Fruit fly (Drosophila melanogaster) whole organism, embryonic: ENCODE results near the gene Paf-AHalpha.
A peak's percentile ranks its signal among the peaks of the same experiment; 100 is the strongest.

Source experiments
- Atf3 ChIP-seq: fragments of 200-800 bp; sonication (Bioruptor generic); optimal IDR thresholded peaks from 3 replicates; lab custom pipeline; 2016; ENCODE audit warnings: missing biosample characterization, missing genetic modification characterization
- CG11093 ChIP-seq: fragments of 200-800 bp; sonication (Bioruptor generic); IDR thresholded peaks from 3 replicates; pipeline ENCODE4 v1.3.6; 2022; ENCODE audit warnings: missing biosample characterization, missing genetic modification characterization
- CG14667 ChIP-seq: fragments of 200-800 bp; sonication (Bioruptor generic); IDR thresholded peaks from 2 replicates; pipeline ENCODE4 v1.3.6; 2022; ENCODE audit warnings: missing biosample characterization, missing genetic modification characterization
- CG17186 ChIP-seq: fragments of 200-800 bp; sonication (Bioruptor generic); optimal IDR thresholded peaks from 3 replicates; lab custom pipeline; 2017; ENCODE audit warnings: missing biosample characterization, missing genetic modification reagents, missing genetic modification characterization
- CG18262 ChIP-seq: fragments of 200-800 bp; optimal IDR thresholded peaks from 3 replicates; lab custom pipeline; 2019; ENCODE audit warnings: missing biosample characterization, mild to moderate bottlenecking, missing genetic modification characterization, moderate library complexity
- CG32767 ChIP-seq: fragments of 200-800 bp; sonication (Bioruptor generic); IDR thresholded peaks from 2 replicates; pipeline ENCODE4 v1.3.6; 2022; ENCODE audit warnings: missing biosample characterization, missing genetic modification characterization
- CG43689 ChIP-seq: fragments of 200-800 bp; sonication (Bioruptor generic); IDR thresholded peaks from 2 replicates; pipeline ENCODE4 v1.3.6; 2022; ENCODE audit warnings: missing biosample characterization, missing genetic modification characterization
- CG5245 ChIP-seq: fragments of 200-800 bp; sonication (Bioruptor generic); optimal IDR thresholded peaks from 3 replicates; lab custom pipeline; 2016; ENCODE audit warnings: missing biosample characterization, missing genetic modification characterization
- CG6254 ChIP-seq: fragments of 200-800 bp; sonication (Bioruptor generic); optimal IDR thresholded peaks from 3 replicates; lab custom pipeline; 2017; ENCODE audit warnings: mild to moderate bottlenecking, missing biosample characterization, missing genetic modification reagents, missing genetic modification characterization
- CG7271 ChIP-seq: fragments of 200-800 bp; sonication (Bioruptor generic); optimal IDR thresholded peaks from 2 replicates; lab custom pipeline; 2018; ENCODE audit warnings: missing biosample characterization, mild to moderate bottlenecking, missing genetic modification characterization, moderate library complexity
- CG7357 ChIP-seq: fragments of 200-800 bp; sonication (Bioruptor generic); IDR thresholded peaks from 3 replicates; pipeline ENCODE4 v1.3.6; 2022; ENCODE audit warnings: missing biosample characterization, missing genetic modification characterization
- CG7786 ChIP-seq: fragments of 200-800 bp; sonication (Bioruptor generic); optimal IDR thresholded peaks from 2 replicates; lab custom pipeline; 2016; ENCODE audit warnings: missing biosample characterization, missing genetic modification characterization
- CG7987 ChIP-seq: fragments of 200-800 bp; sonication (Bioruptor generic); optimal IDR thresholded peaks from 2 replicates; lab custom pipeline; 2018; ENCODE audit warnings: missing biosample characterization, mild to moderate bottlenecking, missing genetic modification characterization, moderate library complexity
- CTCF ChIP-seq: fragments of 200-800 bp; sonication (Bioruptor generic); optimal IDR thresholded peaks from 2 replicates; lab custom pipeline; 2017; ENCODE audit warnings: missing biosample characterization, mild to moderate bottlenecking, missing genetic modification characterization, moderate library complexity
- Dref ChIP-seq: fragments of 200-800 bp; sonication (Bioruptor generic); IDR thresholded peaks from 2 replicates; pipeline ENCODE4 v1.3.6; 2022; ENCODE audit warnings: missing biosample characterization, missing genetic modification characterization
- E2f1 ChIP-seq: fragments of 200-800 bp; sonication (Bioruptor generic); IDR thresholded peaks from 2 replicates; pipeline ENCODE4 v1.3.6; 2022; ENCODE audit warnings: missing biosample characterization, missing genetic modification characterization
- ERR ChIP-seq: fragments of 200-800 bp; sonication (Bioruptor generic); optimal IDR thresholded peaks from 2 replicates; lab custom pipeline; 2016; ENCODE audit warnings: missing biosample characterization, missing genetic modification characterization
- Eip74EF ChIP-seq, 2 experiments: fragments of 200-800 bp in 1 of 2; fragments of >200 bp in 1 of 2; sonication (Bioruptor generic) in 1 of 2; optimal IDR thresholded peaks; 2 replicates each; lab custom pipeline; 2017 to 2019; ENCODE audit warnings: missing biosample characterization in 2 of 2, missing genetic modification characterization in 2 of 2, mild to moderate bottlenecking in 1 of 2, moderate library complexity in 1 of 2
- Fer2 ChIP-seq: fragments of 200-800 bp; sonication (Bioruptor generic); optimal IDR thresholded peaks from 2 replicates; lab custom pipeline; 2018; ENCODE audit warnings: missing biosample characterization, mild to moderate bottlenecking, missing genetic modification characterization, moderate library complexity
- HHEX ChIP-seq: fragments of 200-800 bp; sonication (Bioruptor generic); optimal IDR thresholded peaks from 3 replicates; lab custom pipeline; 2017; ENCODE audit warnings: missing biosample characterization, mild to moderate bottlenecking, missing genetic modification characterization, missing genetic modification reagents
- HLHmδ ChIP-seq: fragments of 200-800 bp; sonication (Bioruptor generic); optimal IDR thresholded peaks from 2 replicates; lab custom pipeline; 2018; ENCODE audit warnings: missing biosample characterization, mild to moderate bottlenecking, missing genetic modification characterization, moderate library complexity
- Hr3 ChIP-seq: fragments of 200-800 bp; sonication (Bioruptor generic); optimal IDR thresholded peaks from 3 replicates; lab custom pipeline; 2016; ENCODE audit warnings: missing biosample characterization, missing genetic modification characterization
- NFAT ChIP-seq: fragments of 200-800 bp; sonication (Bioruptor generic); IDR thresholded peaks from 2 replicates; pipeline ENCODE4 v1.3.6; 2022; ENCODE audit warnings: missing biosample characterization, missing genetic modification characterization
- NfI ChIP-seq: fragments of 200-800 bp; sonication (Bioruptor generic); optimal IDR thresholded peaks from 3 replicates; lab custom pipeline; 2018; ENCODE audit warnings: missing biosample characterization, mild to moderate bottlenecking, missing genetic modification characterization, moderate library complexity
- Opbp ChIP-seq: fragments of 200-800 bp; sonication (Bioruptor generic); IDR thresholded peaks from 3 replicates; pipeline ENCODE4 v1.3.6; 2022; ENCODE audit warnings: missing biosample characterization, missing genetic modification characterization; ENCODE audit not compliant: partially characterized antibody
- Scr ChIP-seq: fragments of 200-800 bp; sonication (Bioruptor generic); IDR thresholded peaks from 2 replicates; pipeline ENCODE4 v1.3.6; 2022; ENCODE audit warnings: missing biosample characterization, missing genetic modification characterization; ENCODE audit not compliant: partially characterized antibody
- Xbp1 ChIP-seq: fragments of 200-800 bp; sonication (Bioruptor generic); optimal IDR thresholded peaks from 3 replicates; lab custom pipeline; 2016; ENCODE audit warnings: missing biosample characterization, mild to moderate bottlenecking, missing genetic modification characterization
- al ChIP-seq: fragments of 200-800 bp; sonication (Bioruptor generic); IDR thresholded peaks from 2 replicates; pipeline ENCODE4 v1.3.6; 2022; ENCODE audit warnings: missing biosample characterization, missing genetic modification characterization
- ap ChIP-seq: fragments of 200-800 bp; sonication (Bioruptor generic); IDR thresholded peaks from 2 replicates; pipeline ENCODE4 v1.3.6; 2022; ENCODE audit warnings: missing biosample characterization, missing genetic modification characterization
- ato ChIP-seq: fragments of 200-800 bp; sonication (Bioruptor generic); IDR thresholded peaks from 2 replicates; pipeline ENCODE4 v1.3.6; 2022; ENCODE audit warnings: missing biosample characterization, missing genetic modification characterization; ENCODE audit not compliant: partially characterized antibody
- az2 ChIP-seq: fragments of 200-800 bp; sonication (Bioruptor generic); optimal IDR thresholded peaks from 3 replicates; lab custom pipeline; 2016; ENCODE audit warnings: missing biosample characterization, missing genetic modification characterization
- bcd ChIP-seq: fragments of 200-800 bp; sonication (Bioruptor generic); optimal IDR thresholded peaks from 2 replicates; lab custom pipeline; 2017; ENCODE audit warnings: missing biosample characterization, mild to moderate bottlenecking, missing genetic modification characterization
- cato ChIP-seq: fragments of 200-800 bp; sonication (Bioruptor generic); optimal IDR thresholded peaks from 2 replicates; lab custom pipeline; 2016; ENCODE audit warnings: missing biosample characterization, missing genetic modification characterization, borderline replicate concordance
- cg ChIP-seq: fragments of 200-800 bp; sonication (Bioruptor generic); optimal IDR thresholded peaks from 3 replicates; lab custom pipeline; 2019; ENCODE audit warnings: missing biosample characterization, mild to moderate bottlenecking, missing genetic modification characterization, moderate library complexity
- crp ChIP-seq, 2 experiments: fragments of 200-800 bp; sonication (Bioruptor generic); optimal IDR thresholded peaks; 2 replicates in 1 of 2; 3 replicates in 1 of 2; lab custom pipeline; 2017; ENCODE audit warnings: missing biosample characterization in 2 of 2, missing genetic modification characterization in 2 of 2, mild to moderate bottlenecking in 1 of 2, moderate library complexity in 1 of 2
- dan ChIP-seq: fragments of 200-800 bp; sonication (Bioruptor generic); IDR thresholded peaks from 2 replicates; pipeline ENCODE4 v1.3.6; 2022; ENCODE audit warnings: missing biosample characterization, missing genetic modification characterization
- danr ChIP-seq: fragments of 200-800 bp; sonication (Bioruptor generic); IDR thresholded peaks from 2 replicates; pipeline ENCODE4 v1.3.6; 2022; ENCODE audit warnings: missing biosample characterization, missing genetic modification characterization
- en ChIP-seq: fragments of 200-800 bp; sonication (Bioruptor generic); optimal IDR thresholded peaks from 2 replicates; lab custom pipeline; 2016; ENCODE audit warnings: missing biosample characterization, missing genetic modification characterization
- gt ChIP-seq: fragments of 200-800 bp; sonication (Bioruptor generic); IDR thresholded peaks from 2 replicates; pipeline ENCODE4 v1.3.6; 2022; ENCODE audit warnings: missing biosample characterization, missing genetic modification characterization
- kay ChIP-seq: fragments of 200-800 bp; sonication (Bioruptor generic); optimal IDR thresholded peaks from 2 replicates; lab custom pipeline; 2016; ENCODE audit warnings: missing biosample characterization, missing genetic modification characterization
- otp ChIP-seq: fragments of 200-800 bp; sonication (Bioruptor generic); IDR thresholded peaks from 3 replicates; pipeline ENCODE4, ENCODE4 v1.3.6; 2022; ENCODE audit warnings: missing biosample characterization, missing genetic modification characterization
- pfk ChIP-seq: fragments of 200-800 bp; sonication (Bioruptor generic); optimal IDR thresholded peaks from 2 replicates; lab custom pipeline; 2018; ENCODE audit warnings: missing biosample characterization, mild to moderate bottlenecking, missing genetic modification characterization, moderate library complexity
- phol ChIP-seq: fragments of 200-800 bp; sonication (Bioruptor generic); optimal IDR thresholded peaks from 3 replicates; lab custom pipeline; 2018; ENCODE audit warnings: missing biosample characterization, mild to moderate bottlenecking, missing genetic modification characterization, moderate library complexity
- pros ChIP-seq: fragments of 200-800 bp; sonication (Bioruptor generic); optimal IDR thresholded peaks from 3 replicates; lab custom pipeline; 2019; ENCODE audit warnings: missing biosample characterization, mild to moderate bottlenecking, missing genetic modification characterization, moderate library complexity
- pum ChIP-seq: fragments of 200-800 bp; sonication (Bioruptor generic); optimal IDR thresholded peaks from 2 replicates; lab custom pipeline; 2016; ENCODE audit warnings: missing biosample characterization, missing genetic modification characterization
- salm ChIP-seq: fragments of 200-800 bp; sonication (Bioruptor generic); optimal IDR thresholded peaks from 2 replicates; lab custom pipeline; 2018; ENCODE audit warnings: missing biosample characterization, mild to moderate bottlenecking, missing genetic modification characterization
- seq ChIP-seq: fragments of 200-800 bp; sonication (Bioruptor generic); IDR thresholded peaks from 2 replicates; pipeline ENCODE4 v1.3.6; 2022; ENCODE audit warnings: missing biosample characterization, missing genetic modification characterization
- stc ChIP-seq: fragments of 200-800 bp; sonication (Bioruptor generic); IDR thresholded peaks from 2 replicates; pipeline ENCODE4 v1.3.6; 2022; ENCODE audit warnings: missing biosample characterization, missing genetic modification characterization
- tio ChIP-seq: fragments of 200-800 bp; sonication (Bioruptor generic); optimal IDR thresholded peaks from 2 replicates; lab custom pipeline; 2017; ENCODE audit warnings: missing biosample characterization, missing genetic modification characterization, inconsistent platforms
- tup ChIP-seq: fragments of 200-800 bp; sonication (Bioruptor generic); optimal IDR thresholded peaks from 2 replicates; lab custom pipeline; 2016; ENCODE audit warnings: missing biosample characterization, mild to moderate bottlenecking, missing genetic modification characterization, moderate library complexity
- unpg ChIP-seq: fragments of 200-800 bp; sonication (Bioruptor generic); optimal IDR thresholded peaks from 3 replicates; lab custom pipeline; 2018; ENCODE audit warnings: missing biosample characterization, mild to moderate bottlenecking, missing genetic modification characterization, moderate library complexity
- wek ChIP-seq: fragments of 200-800 bp; sonication (Bioruptor generic); optimal IDR thresholded peaks from 3 replicates; lab custom pipeline; 2018; ENCODE audit warnings: missing biosample characterization, mild to moderate bottlenecking, missing genetic modification characterization, moderate library complexity

Gene Paf-AHalpha

DNA sequence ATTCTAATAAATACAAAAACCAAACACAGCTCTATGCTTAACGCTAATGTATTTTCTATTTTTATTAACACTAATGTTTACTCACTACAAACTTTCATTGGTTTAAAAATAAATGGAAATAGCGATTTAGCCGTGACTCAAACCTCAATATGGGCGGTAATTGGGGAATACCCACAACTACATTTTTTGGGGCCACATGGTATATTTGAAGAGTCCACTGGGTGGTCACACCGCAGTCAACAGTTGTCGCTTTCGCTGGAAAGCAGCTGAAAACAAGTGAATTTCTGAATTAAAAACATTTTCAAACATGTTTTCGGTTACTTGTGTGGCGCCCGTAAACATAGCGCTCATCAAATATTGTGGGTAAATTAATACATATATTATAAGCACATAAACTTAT is 36.4 kb downstream of the Paf-AHalpha start, which contains the start of gene Mvd (continued):
- TF ChIP-seq CG14667, result no peak
- no peak for TF ChIP-seq salm (tag; lab: Kevin White, UChicago)
- TF ChIP-seq ato (GFP tag; lab: Robert Waterston, UW), result no peak
- TF ChIP-seq dan (GFP tag; lab: Robert Waterston, UW), result no peak
- TF ChIP-seq gt (GFP tag; lab: Robert Waterston, UW), result no peak
- TF ChIP-seq bcd (GFP tag; lab: Kevin White, UChicago), result no peak
- peak; percentile 60 for TF ChIP-seq phol (tag; lab: Kevin White, UChicago)
- peak; percentile 46 for TF ChIP-seq Dref (GFP tag; lab: Robert Waterston, UW)
- TF ChIP-seq CG11093 (GFP tag; lab: Robert Waterston, UW), result no peak
- no peak for TF ChIP-seq unpg
- no peak for TF ChIP-seq pum (GFP tag; lab: Kevin White, UChicago)
- no peak for TF ChIP-seq ap (GFP tag; lab: Robert Waterston, UW)
- TF ChIP-seq otp (GFP tag; lab: Robert Waterston, UW), result no peak
- TF ChIP-seq en (GFP tag; lab: Kevin White, UChicago), result no peak
- TF ChIP-seq CG18262, result no peak
- no peak for TF ChIP-seq cato (GFP tag; lab: Kevin White, UChicago)
- no peak for TF ChIP-seq tup (GFP tag; lab: Kevin White, UChicago)
- TF ChIP-seq Hr3 (GFP tag; lab: Kevin White, UChicago), result peak; percentile 0
- peak; percentile 26 for TF ChIP-seq CG17186 (GFP tag; lab: Kevin White, UChicago)
- TF ChIP-seq az2 (GFP tag; lab: Kevin White, UChicago), result no peak
- no peak for TF ChIP-seq Eip74EF (GFP tag; optimal IDR thresholded peaks at IDR 0.05; lab: Kevin White, UChicago)
- TF ChIP-seq CG7987 (GFP tag; lab: Kevin White, UChicago), result peak; percentile 19
- no peak for TF ChIP-seq danr (GFP tag; lab: Robert Waterston, UW)
- no peak for TF ChIP-seq CG6254 (GFP tag; lab: Kevin White, UChicago)
- TF ChIP-seq pfk, result no peak
- no peak for TF ChIP-seq CG5245 (GFP tag; lab: Kevin White, UChicago)
- TF ChIP-seq CG7357 (GFP tag; lab: Robert Waterston, UW), result no peak
- TF ChIP-seq tio, result no peak
- no peak for TF ChIP-seq CG7271 (tag; lab: Kevin White, UChicago)
- no peak for TF ChIP-seq Atf3
- TF ChIP-seq CG32767 (GFP tag; lab: Robert Waterston, UW), result no peak
- peak in 1 of 2 experiments; percentile 52 for TF ChIP-seq crp (GFP tag; optimal IDR thresholded peaks at IDR 0.05; lab: Kevin White, UChicago)
- TF ChIP-seq seq, result no peak
- no peak for TF ChIP-seq stc (GFP tag; lab: Robert Waterston, UW)
- 0 out of 2 replicates have a peak, but pooled peaks have one; percentile 15 for TF ChIP-seq Scr (GFP tag; lab: Robert Waterston, UW)
- peak; percentile 69 for TF ChIP-seq Opbp (GFP tag; lab: Robert Waterston, UW)
- TF ChIP-seq pros (GFP tag; lab: Kevin White, UChicago), result no peak
- TF ChIP-seq NFAT (GFP tag; lab: Robert Waterston, UW), result no peak
- peak; percentile 68 for TF ChIP-seq CTCF (GFP tag; lab: Kevin White, UChicago)
- TF ChIP-seq E2f1 (GFP tag; lab: Robert Waterston, UW), result no peak
- no peak for TF ChIP-seq kay (GFP tag; lab: Kevin White, UChicago)
- no peak for TF ChIP-seq HHEX
- TF ChIP-seq HLHmδ, result no peak
- peak; percentile 99 for TF ChIP-seq wek
- no peak for TF ChIP-seq NfI (GFP tag; lab: Kevin White, UChicago)
- no peak for TF ChIP-seq CG43689 (GFP tag; lab: Robert Waterston, UW)
- peak; percentile 14 for TF ChIP-seq Xbp1 (GFP tag; lab: Kevin White, UChicago)
- no peak for TF ChIP-seq CG7786
- no peak for TF ChIP-seq al (GFP tag; lab: Robert Waterston, UW)
- no peak for TF ChIP-seq ERR
- TF ChIP-seq Fer2 (tag; lab: Kevin White, UChicago), result no peak
- TF ChIP-seq cg (GFP tag; lab: Kevin White, UChicago), result no peak
